Worm (Caenorhabditis elegans): ENCODE measurements around the gene tag-340.

DNA sequence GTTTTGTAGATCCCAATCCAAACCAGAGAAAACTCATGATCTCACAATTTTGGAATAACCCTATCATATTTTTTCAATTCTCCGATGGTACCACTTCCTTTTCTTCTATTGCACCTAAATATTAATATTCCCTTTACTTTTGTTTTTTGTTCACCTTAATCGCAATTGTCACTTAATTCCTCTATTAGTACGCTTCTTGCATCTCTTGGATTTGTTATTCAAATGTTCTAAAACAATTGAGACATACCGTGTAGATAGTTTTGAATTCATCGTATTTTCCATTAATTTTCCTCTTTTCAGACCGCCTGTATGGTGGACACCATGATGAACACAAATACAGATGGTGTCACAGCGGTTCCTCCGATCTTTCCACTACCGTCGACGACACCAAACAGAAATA lies 51.5 kb downstream of the tag-340 start, which contains the start of gene flh-2:
- TF ChIP-seq nhr-42 (GFP tag; IDR thresholded peaks at IDR 0.05) = no peak
- no peak for TF ChIP-seq ama-1 (optimal IDR thresholded peaks at IDR 0.05)
- TF ChIP-seq mdt-29 (GFP tag; IDR thresholded peaks at IDR 0.05) = no peak
- no peak for TF ChIP-seq unc-130 (GFP tag; optimal IDR thresholded peaks at IDR 0.05)
- no peak for TF ChIP-seq php-3 (GFP tag; IDR thresholded peaks at IDR 0.05)
- TF ChIP-seq dpl-1 (GFP tag; optimal IDR thresholded peaks at IDR 0.05) = no peak
